Worm (Caenorhabditis elegans) whole organism, young adult: Measurements from ENCODE around the gene str-3.

Experiments used
- B0261.1 ChIP-seq: sonication (generic microtip); optimal IDR thresholded peaks from 2 replicates; lab custom pipeline; 2016; ENCODE audit warnings: mild to moderate bottlenecking, missing genetic modification characterization, moderate library complexity, missing compliant biosample characterization
- B0336.3 ChIP-seq: fragments of 200-800 bp; sonication (Bioruptor generic); IDR thresholded peaks from 2 replicates; pipeline ENCODE4 v1.3.6; 2022; ENCODE audit warnings: missing genetic modification characterization, missing compliant biosample characterization
- D2030.7 ChIP-seq: fragments of 200-800 bp; sonication (Bioruptor generic); IDR thresholded peaks from 2 replicates; pipeline ENCODE4 v1.3.6; 2022; ENCODE audit warnings: missing genetic modification reagents, missing genetic modification characterization, missing compliant biosample characterization
- F10E7.11 ChIP-seq: sonication (generic microtip); optimal IDR thresholded peaks from 2 replicates; lab custom pipeline; 2017; ENCODE audit warnings: mild to moderate bottlenecking, missing genetic modification characterization, moderate library complexity, missing compliant biosample characterization
- F23B12.7 ChIP-seq: sonication (generic microtip); optimal IDR thresholded peaks from 2 replicates; lab custom pipeline; 2017; ENCODE audit warnings: missing genetic modification characterization, mild to moderate bottlenecking, missing compliant biosample characterization, antibody characterized with exemption, moderate library complexity; ENCODE audit not compliant: insufficient read depth
- F57C9.4 ChIP-seq: sonication (generic microtip); optimal IDR thresholded peaks from 2 replicates; lab custom pipeline; 2017; ENCODE audit warnings: mild to moderate bottlenecking, missing genetic modification characterization, missing compliant biosample characterization
- Y53F4B.3 ChIP-seq: fragments of 200-800 bp; sonication (Bioruptor generic); IDR thresholded peaks from 2 replicates; pipeline ENCODE4 v1.3.6; 2022; ENCODE audit warnings: missing genetic modification reagents, missing genetic modification characterization, missing compliant biosample characterization
- Y95B8A.8 ChIP-seq: fragments of 200-800 bp; sonication (Bioruptor generic); IDR thresholded peaks from 2 replicates; pipeline ENCODE4 v1.3.6; 2022; ENCODE audit warnings: missing genetic modification reagents, missing genetic modification characterization, missing compliant biosample characterization
- ZK185.1 ChIP-seq: sonication (generic microtip); optimal IDR thresholded peaks from 2 replicates; lab custom pipeline; 2016; ENCODE audit warnings: mild to moderate bottlenecking, missing genetic modification characterization, missing compliant biosample characterization; ENCODE audit not compliant: poor library complexity, severe bottlenecking
- aptf-3 ChIP-seq: fragments of 200-800 bp; sonication (Bioruptor generic); IDR thresholded peaks from 2 replicates; pipeline ENCODE4 v1.3.6; 2022; ENCODE audit warnings: missing genetic modification characterization, missing compliant biosample characterization
- athp-1 ChIP-seq: sonication (generic microtip); optimal IDR thresholded peaks from 2 replicates; lab custom pipeline; 2017; ENCODE audit warnings: mild to moderate bottlenecking, missing genetic modification characterization, missing compliant biosample characterization
- attf-5 ChIP-seq: fragments of 200-800 bp; sonication (Bioruptor generic); optimal IDR thresholded peaks from 2 replicates; lab custom pipeline; 2018; ENCODE audit warnings: mild to moderate bottlenecking, missing genetic modification characterization, missing compliant biosample characterization
- bed-1 ChIP-seq: fragments of 200-800 bp; sonication (Bioruptor generic); IDR thresholded peaks from 2 replicates; pipeline ENCODE4 v1.3.6; 2022; ENCODE audit warnings: missing genetic modification reagents, missing genetic modification characterization, missing compliant biosample characterization
- ccch-3 ChIP-seq: fragments of 200-800 bp; sonication (Bioruptor generic); optimal IDR thresholded peaks from 2 replicates; lab custom pipeline; 2018; ENCODE audit warnings: mild to moderate bottlenecking, missing genetic modification characterization, missing compliant biosample characterization
- cebp-2 ChIP-seq: fragments of 200-800 bp; sonication (Bioruptor generic); IDR thresholded peaks from 2 replicates; pipeline ENCODE4 v1.3.6; 2022; ENCODE audit warnings: missing genetic modification characterization, missing compliant biosample characterization
- ceh-40 ChIP-seq: fragments of 200-800 bp; sonication (Bioruptor generic); IDR thresholded peaks from 2 replicates; pipeline ENCODE4 v1.3.6; 2022; ENCODE audit warnings: missing genetic modification characterization, missing compliant biosample characterization
- ceh-58 ChIP-seq: fragments of 200-800 bp; sonication (Bioruptor generic); IDR thresholded peaks from 2 replicates; pipeline ENCODE4 v1.3.6; 2022; ENCODE audit warnings: missing genetic modification characterization, missing compliant biosample characterization
- ceh-79 ChIP-seq: sonication (generic microtip); optimal IDR thresholded peaks from 2 replicates; lab custom pipeline; 2017; ENCODE audit warnings: mild to moderate bottlenecking, missing genetic modification characterization, missing compliant biosample characterization
- dox-1 ChIP-seq: fragments of 200-800 bp; sonication (Bioruptor generic); IDR thresholded peaks from 2 replicates; pipeline ENCODE4 v1.3.6; 2022; ENCODE audit warnings: missing genetic modification reagents, missing genetic modification characterization, missing compliant biosample characterization
- efl-1 ChIP-seq: fragments of 150-350 bp; optimal IDR thresholded peaks from 2 replicates; lab custom pipeline; 2014; ENCODE audit warnings: missing biosample characterization, missing genetic modification reagents, missing genetic modification characterization
- ekl-4 ChIP-seq: fragments of 200-800 bp; sonication (Bioruptor generic); IDR thresholded peaks from 2 replicates; pipeline ENCODE4 v1.3.6; 2022; ENCODE audit warnings: missing genetic modification reagents, missing genetic modification characterization, missing compliant biosample characterization
- ets-4 ChIP-seq: fragments of 200-800 bp; sonication (Bioruptor generic); optimal IDR thresholded peaks from 2 replicates; lab custom pipeline; 2018; ENCODE audit warnings: mild to moderate bottlenecking, missing genetic modification characterization, missing compliant biosample characterization
- him-1 ChIP-seq: sonication (generic microtip); optimal IDR thresholded peaks from 2 replicates; lab custom pipeline; 2016; ENCODE audit warnings: missing genotype, missing genetic modification reagents, missing genetic modification characterization, missing compliant biosample characterization
- lag-1 ChIP-seq: fragments of 200-800 bp; sonication (Bioruptor generic); IDR thresholded peaks from 2 replicates; pipeline ENCODE4 v1.3.6; 2022; ENCODE audit warnings: missing genetic modification reagents, missing genetic modification characterization, missing compliant biosample characterization
- let-526 ChIP-seq: fragments of 200-800 bp; sonication (Bioruptor generic); IDR thresholded peaks from 2 replicates; pipeline ENCODE4 v1.3.6; 2022; ENCODE audit warnings: missing genetic modification reagents, missing genetic modification characterization, missing compliant biosample characterization
- lin-35 ChIP-seq, 3 experiments: fragments of 150-350 bp in 2 of 3; sonication (generic microtip) in 1 of 3; optimal IDR thresholded peaks; 2 replicates each; lab custom pipeline; 2014 to 2018; ENCODE audit warnings: missing biosample characterization in 3 of 3, missing genetic modification characterization in 3 of 3, missing genetic modification reagents in 3 of 3
- lin-54 ChIP-seq: fragments of 200-800 bp; sonication (Bioruptor generic); optimal IDR thresholded peaks from 2 replicates; lab custom pipeline; 2018; ENCODE audit warnings: mild to moderate bottlenecking, missing genetic modification characterization, missing compliant biosample characterization
- lir-1 ChIP-seq: fragments of 200-800 bp; sonication (Bioruptor generic); conservative IDR thresholded peaks from 2 replicates; pipeline ENCODE4 v1.3.6; 2022; ENCODE audit warnings: missing genetic modification reagents, missing genetic modification characterization, missing compliant biosample characterization
- lsy-27 ChIP-seq: sonication (generic microtip); optimal IDR thresholded peaks from 2 replicates; lab custom pipeline; 2017; ENCODE audit warnings: missing genetic modification characterization, mild to moderate bottlenecking, missing compliant biosample characterization, antibody characterized with exemption, missing genotype, borderline replicate concordance; ENCODE audit not compliant: insufficient read depth
- madf-6 ChIP-seq: fragments of 200-800 bp; sonication (Bioruptor generic); IDR thresholded peaks from 2 replicates; pipeline ENCODE4 v1.3.6; 2022; ENCODE audit warnings: missing genetic modification reagents, missing genetic modification characterization, missing compliant biosample characterization
- madf-8 ChIP-seq: fragments of 200-800 bp; sonication (Bioruptor generic); conservative IDR thresholded peaks from 2 replicates; pipeline ENCODE4 v1.3.6; 2022; ENCODE audit warnings: missing genetic modification reagents, missing genetic modification characterization, missing compliant biosample characterization
- mcd-1 ChIP-seq: fragments of 200-800 bp; sonication (Bioruptor generic); IDR thresholded peaks from 2 replicates; pipeline ENCODE4 v1.3.6; 2022; ENCODE audit warnings: missing genetic modification reagents, missing genetic modification characterization, missing compliant biosample characterization
- mel-28 ChIP-seq: sonication (generic microtip); optimal IDR thresholded peaks from 2 replicates; lab custom pipeline; 2016; ENCODE audit warnings: borderline replicate concordance, mild to moderate bottlenecking, missing genetic modification characterization, missing compliant biosample characterization
- mes-4 ChIP-seq: sonication (generic microtip); optimal IDR thresholded peaks from 2 replicates; lab custom pipeline; 2016; ENCODE audit warnings: missing genotype, missing genetic modification characterization, missing compliant biosample characterization
- nhr-179 ChIP-seq: sonication (generic microtip); optimal IDR thresholded peaks from 2 replicates; lab custom pipeline; 2016; ENCODE audit warnings: mild to moderate bottlenecking, missing genetic modification characterization, missing compliant biosample characterization
- nhr-27 ChIP-seq: fragments of 200-800 bp; sonication (Bioruptor generic); optimal IDR thresholded peaks from 2 replicates; lab custom pipeline; 2018; ENCODE audit warnings: mild to moderate bottlenecking, missing genetic modification characterization, moderate library complexity, missing compliant biosample characterization
- nhr-90 ChIP-seq: sonication (generic microtip); optimal IDR thresholded peaks from 2 replicates; lab custom pipeline; 2016; ENCODE audit warnings: missing genotype, mild to moderate bottlenecking, missing genetic modification characterization, missing compliant biosample characterization
- repo-1 ChIP-seq: sonication (generic microtip); optimal IDR thresholded peaks from 2 replicates; lab custom pipeline; 2017; ENCODE audit warnings: mild to moderate bottlenecking, missing genetic modification characterization, missing compliant biosample characterization
- rpc-1 ChIP-seq, 2 experiments: fragments of 150-350 bp in 1 of 2; sonication (generic microtip) in 1 of 2; optimal IDR thresholded peaks; 2 replicates each; lab custom pipeline; 2014 to 2018; ENCODE audit warnings: missing biosample characterization in 1 of 2, missing genetic modification characterization in 1 of 2, missing genetic modification reagents in 1 of 2, missing genotype in 1 of 2
- sdz-38 ChIP-seq: sonication (generic microtip); optimal IDR thresholded peaks from 2 replicates; lab custom pipeline; 2016; ENCODE audit warnings: missing genotype, missing genetic modification characterization, missing compliant biosample characterization
- snpc-1.1 ChIP-seq: sonication (generic microtip); optimal IDR thresholded peaks from 2 replicates; lab custom pipeline; 2017; ENCODE audit warnings: missing genetic modification characterization, mild to moderate bottlenecking, missing compliant biosample characterization, antibody characterized with exemption, moderate library complexity, missing genotype, missing genetic modification reagents; ENCODE audit not compliant: insufficient read depth
- sptf-2 ChIP-seq: fragments of 200-800 bp; sonication (Bioruptor generic); optimal IDR thresholded peaks from 2 replicates; lab custom pipeline; 2018; ENCODE audit warnings: mild to moderate bottlenecking, missing genetic modification characterization, missing compliant biosample characterization
- unc-130 ChIP-seq: sonication (generic microtip); optimal IDR thresholded peaks from 2 replicates; lab custom pipeline; 2016; ENCODE audit warnings: missing genetic modification reagents, missing genetic modification characterization, missing compliant biosample characterization
- xnd-1 ChIP-seq: sonication (generic microtip); optimal IDR thresholded peaks from 2 replicates; lab custom pipeline; 2016; ENCODE audit warnings: missing genotype, missing genetic modification reagents, missing genetic modification characterization, missing compliant biosample characterization
- ztf-26 ChIP-seq: sonication (generic microtip); optimal IDR thresholded peaks from 2 replicates; lab custom pipeline; 2017; ENCODE audit warnings: missing genetic modification characterization, missing compliant biosample characterization
- ztf-28 ChIP-seq: fragments of 200-800 bp; sonication (Bioruptor generic); IDR thresholded peaks from 2 replicates; pipeline ENCODE4 v1.3.6; 2022; ENCODE audit warnings: missing genetic modification reagents, missing genetic modification characterization, missing compliant biosample characterization

The str-3 gene

ce11 chrIV:11143228-11143444 lies 43.0 kb upstream of the str-3 start, which contains the start of gene F01G4.4:
F01G4.4 (plus strand) TSS chrIV:11143345.
- TF ChIP-seq ztf-28 (GFP tag; lab: Robert Waterston, UW) (no peak), snpc-1.1 (tag; lab: Kevin White, UChicago) (no peak), F23B12.7 (tag; lab: Kevin White, UChicago) (no peak), Y53F4B.3 (GFP tag; lab: Robert Waterston, UW) (no peak), ekl-4 (no peak), ZK185.1 (tag; lab: Kevin White, UChicago) (no peak), xnd-1 (tag; lab: Kevin White, UChicago) (no peak), F10E7.11 (tag; lab: Kevin White, UChicago) (no peak), bed-1 (no peak), mel-28 (no peak), ceh-58 (no peak), ztf-26 (tag; lab: Kevin White, UChicago) (no peak), mes-4 (tag; lab: Kevin White, UChicago) (no peak), sptf-2 (GFP tag; lab: Kevin White, UChicago) (no peak)

ce11 chrIV:11142314-11143227 lies 42.4 kb upstream of the str-3 start, which contains the start of gene skih-2:
skih-2 (minus strand) TSS chrIV:11142364.
- no peak for TF ChIP-seq repo-1 (tag; lab: Kevin White, UChicago)
- no peak for TF ChIP-seq nhr-90 (tag; lab: Kevin White, UChicago)
- TF ChIP-seq B0336.3 (GFP tag; lab: Robert Waterston, UW): no peak
- TF ChIP-seq rpc-1 (optimal IDR thresholded peaks at IDR 0.05; lab: Kevin White, UChicago): no peak
- no peak for TF ChIP-seq rpc-1 (tag; optimal IDR thresholded peaks at IDR 0.05; lab: Kevin White, UChicago)
- no peak for TF ChIP-seq lir-1
- peak; percentile 72 for TF ChIP-seq efl-1 (GFP tag; lab: Kevin White, UChicago)
- TF ChIP-seq sptf-2 (GFP tag; lab: Kevin White, UChicago): no peak
- TF ChIP-seq him-1 (tag; lab: Kevin White, UChicago): peak; percentile 2
- TF ChIP-seq lsy-27 (tag; lab: Kevin White, UChicago): no peak
- no peak for TF ChIP-seq B0261.1
- TF ChIP-seq madf-8 (GFP tag; lab: Robert Waterston, UW): peak; percentile 78
- no peak for TF ChIP-seq cebp-2 (GFP tag; lab: Robert Waterston, UW)
- no peak for TF ChIP-seq ccch-3
- no peak for TF ChIP-seq Y95B8A.8 (GFP tag; lab: Robert Waterston, UW)
- no peak for TF ChIP-seq ets-4
- no peak for TF ChIP-seq aptf-3 (GFP tag; lab: Robert Waterston, UW)
- no peak for TF ChIP-seq ceh-79 (tag; lab: Kevin White, UChicago)
- no peak for TF ChIP-seq attf-5 (GFP tag; lab: Kevin White, UChicago)
- TF ChIP-seq D2030.7 (GFP tag; lab: Robert Waterston, UW): no peak; the same call in none of the 2 replicates
- TF ChIP-seq lin-54 (GFP tag; lab: Kevin White, UChicago): peak; percentile 75
- no peak for TF ChIP-seq dox-1 (GFP tag; lab: Robert Waterston, UW)
- TF ChIP-seq let-526 (GFP tag; lab: Robert Waterston, UW): no peak
- no peak for TF ChIP-seq Y53F4B.3 (GFP tag; lab: Robert Waterston, UW)
- 0 out of 2 replicates have a peak, but pooled peaks have one; percentile 15 for TF ChIP-seq ekl-4
- no peak for TF ChIP-seq nhr-27 (tag; lab: Kevin White, UChicago)
- no peak for TF ChIP-seq athp-1 (tag; lab: Kevin White, UChicago)
- TF ChIP-seq sdz-38 (tag; lab: Kevin White, UChicago): no peak
- TF ChIP-seq nhr-179 (tag; lab: Kevin White, UChicago): no peak
- TF ChIP-seq unc-130 (GFP tag; lab: Kevin White, UChicago): peak; percentile 16
- no peak for TF ChIP-seq lag-1
- TF ChIP-seq lin-35 (GFP tag; optimal IDR thresholded peaks at IDR 0.05; lab: Kevin White, UChicago): peak in 1 of 3 experiments; percentile 81
- TF ChIP-seq ceh-40: no peak
- TF ChIP-seq F57C9.4: no peak
- peak; percentile 95 for TF ChIP-seq madf-6
- TF ChIP-seq mcd-1 (GFP tag; lab: Robert Waterston, UW): no peak
